Worm (Caenorhabditis elegans): ENCODE data around the gene dnj-3.

ce11 chrV:15092666-15093065, 24.2 kb downstream of the dnj-3 start, which contains the start of gene txt-12:
- TF ChIP-seq snpc-4 (tag; optimal IDR thresholded peaks at IDR 0.05): no peak
- no peak for TF ChIP-seq nhr-28 (tag; optimal IDR thresholded peaks at IDR 0.05)
- no peak for TF ChIP-seq elt-1 (tag; optimal IDR thresholded peaks at IDR 0.05)
- no peak for TF ChIP-seq nhr-77 (tag; optimal IDR thresholded peaks at IDR 0.05)
- no peak for TF ChIP-seq ceh-9 (tag; optimal IDR thresholded peaks at IDR 0.05)
- TF ChIP-seq unc-62 (GFP tag; optimal IDR thresholded peaks at IDR 0.05): no peak
- no peak for TF ChIP-seq ceh-16 (tag; optimal IDR thresholded peaks at IDR 0.05)
- no peak for TF ChIP-seq unc-39 (tag; optimal IDR thresholded peaks at IDR 0.05)
- no peak for TF ChIP-seq zag-1 (tag; optimal IDR thresholded peaks at IDR 0.05)
- no peak for TF ChIP-seq lin-39 (tag; optimal IDR thresholded peaks at IDR 0.05)
- no peak for TF ChIP-seq nhr-12 (tag; optimal IDR thresholded peaks at IDR 0.05)
- TF ChIP-seq ztf-4 (tag; optimal IDR thresholded peaks at IDR 0.05): no peak
- no peak for TF ChIP-seq nhr-11 (tag; optimal IDR thresholded peaks at IDR 0.05)
- no peak for TF ChIP-seq nhr-25 (tag; optimal IDR thresholded peaks at IDR 0.05)

Measured in whole organism, L3 larva.